Worm (Caenorhabditis elegans) whole organism, early embryonic: Measurements from ENCODE around the gene cni-1.

Experiments used
- B0310.2 ChIP-seq: sonication (generic microtip); optimal IDR thresholded peaks from 2 replicates; lab custom pipeline; 2016; ENCODE audit warnings: mild to moderate bottlenecking, missing genetic modification characterization, missing compliant biosample characterization
- F13C5.2 ChIP-seq: sonication (generic microtip); optimal IDR thresholded peaks from 2 replicates; lab custom pipeline; 2017; ENCODE audit warnings: mild to moderate bottlenecking, missing genetic modification characterization, inconsistent platforms, missing compliant biosample characterization
- ama-1 ChIP-seq: fragments of 150-350 bp; optimal IDR thresholded peaks from 2 replicates; lab custom pipeline; 2014
- ceh-13 ChIP-seq: fragments of 200-800 bp; sonication (Bioruptor generic); optimal IDR thresholded peaks from 2 replicates; lab custom pipeline; 2018; ENCODE audit warnings: mild to moderate bottlenecking, missing genetic modification characterization, missing compliant biosample characterization
- flt-1 ChIP-seq: fragments of 200-800 bp; sonication (Bioruptor generic); IDR thresholded peaks from 2 replicates; pipeline ENCODE4 v1.3.6; 2022; ENCODE audit warnings: missing genetic modification characterization, missing compliant biosample characterization
- hmg-4 ChIP-seq: fragments of 200-800 bp; sonication (Bioruptor generic); optimal IDR thresholded peaks from 2 replicates; lab custom pipeline; 2018; ENCODE audit warnings: mild to moderate bottlenecking, missing genetic modification characterization, missing compliant biosample characterization
- hnd-1 ChIP-seq: sonication (generic microtip); optimal IDR thresholded peaks from 2 replicates; lab custom pipeline; 2016; ENCODE audit warnings: missing genetic modification characterization, missing compliant biosample characterization
- pes-1 ChIP-seq: fragments of 200-800 bp; sonication (Bioruptor generic); IDR thresholded peaks from 2 replicates; pipeline ENCODE4 v1.3.6; 2022; ENCODE audit warnings: missing genetic modification reagents, missing genetic modification characterization, missing compliant biosample characterization
- scrt-1 ChIP-seq: fragments of 200-800 bp; sonication (Bioruptor generic); IDR thresholded peaks from 2 replicates; pipeline ENCODE4 v1.3.6; 2022; ENCODE audit warnings: missing genetic modification characterization, missing compliant biosample characterization
- sea-1 ChIP-seq: fragments of 200-800 bp; sonication (Bioruptor generic); conservative IDR thresholded peaks from 2 replicates; pipeline ENCODE4 v1.3.6; 2022; ENCODE audit warnings: missing genetic modification characterization, missing compliant biosample characterization
- tbx-37 ChIP-seq: fragments of 200-800 bp; sonication (Bioruptor generic); conservative IDR thresholded peaks from 2 replicates; pipeline ENCODE4 v1.3.6; 2022; ENCODE audit warnings: missing genetic modification reagents, missing genetic modification characterization, missing compliant biosample characterization
- tra-4 ChIP-seq: sonication (generic microtip); optimal IDR thresholded peaks from 2 replicates; lab custom pipeline; 2017; ENCODE audit warnings: missing genetic modification characterization, missing compliant biosample characterization

ce11 chrV:13137955-13138354 is 42.2 kb upstream of the cni-1 start, which contains the start of gene clec-41:
- no peak for TF ChIP-seq ceh-13 (GFP tag; lab: Kevin White, UChicago)
- TF ChIP-seq ama-1: no peak
- TF ChIP-seq flt-1 (GFP tag; lab: Robert Waterston, UW): no peak
- no peak for TF ChIP-seq pes-1 (GFP tag; lab: Robert Waterston, UW)
- no peak for TF ChIP-seq tbx-37 (GFP tag; lab: Robert Waterston, UW)
- no peak for TF ChIP-seq hmg-4 (GFP tag; lab: Kevin White, UChicago)
- TF ChIP-seq scrt-1 (GFP tag; lab: Robert Waterston, UW): no peak
- TF ChIP-seq F13C5.2 (tag; lab: Kevin White, UChicago): no peak
- TF ChIP-seq hnd-1 (tag; lab: Kevin White, UChicago): no peak
- no peak for TF ChIP-seq sea-1 (GFP tag; lab: Robert Waterston, UW)
- TF ChIP-seq B0310.2: no peak
- TF ChIP-seq tra-4 (tag; lab: Kevin White, UChicago): no peak
